Worm (Caenorhabditis elegans): ENCODE measurements around the gene pdk-1.

ce11 chrX:1294607-1295303 is 26.4 kb upstream of the pdk-1 start, which contains the start of gene dop-4:
- no peak for TF ChIP-seq nhr-6 (tag; optimal IDR thresholded peaks at IDR 0.05)
- TF ChIP-seq hlh-30 (tag; optimal IDR thresholded peaks at IDR 0.05; ENCODE audit: insufficient read depth) = no peak
- TF ChIP-seq spr-1 (tag; optimal IDR thresholded peaks at IDR 0.05) = no peak
- no peak for TF ChIP-seq ceh-82 (tag; optimal IDR thresholded peaks at IDR 0.05)
- no peak for TF ChIP-seq mep-1 (tag; optimal IDR thresholded peaks at IDR 0.05)
- TF ChIP-seq ztf-11 (tag; optimal IDR thresholded peaks at IDR 0.05) = no peak
- no peak for TF ChIP-seq skn-1 (tag; optimal IDR thresholded peaks at IDR 0.05)
- no peak for TF ChIP-seq egl-27 (tag; optimal IDR thresholded peaks at IDR 0.05)
- no peak for TF ChIP-seq ama-1 (optimal IDR thresholded peaks at IDR 0.05)
- no peak for TF ChIP-seq lsy-2 (tag; optimal IDR thresholded peaks at IDR 0.05)
- no peak for TF ChIP-seq nhr-25 (tag; optimal IDR thresholded peaks at IDR 0.05; ENCODE audit: borderline replicate concordance, insufficient read depth)
- TF ChIP-seq nhr-11 (tag; optimal IDR thresholded peaks at IDR 0.05) = no peak
- TF ChIP-seq pha-4 (GFP tag; IDR thresholded peaks at IDR 0.05) = no peak
- TF ChIP-seq pha-4 (tag; optimal IDR thresholded peaks at IDR 0.05) = no peak

All from whole organism, L4 larva.